Fruit fly (Drosophila melanogaster) whole organism, pupa: ENCODE data around the gene Cad86C.

Experiments used
- CG10348 ChIP-seq: fragments of 200-800 bp; sonication (Bioruptor generic); IDR thresholded peaks from 2 replicates; pipeline ENCODE4 v1.3.6; 2022; ENCODE audit warnings: missing biosample characterization, missing genetic modification characterization
- CG13204 ChIP-seq: fragments of 200-800 bp; sonication (Bioruptor generic); optimal IDR thresholded peaks from 2 replicates; lab custom pipeline; 2018; ENCODE audit warnings: missing biosample characterization, mild to moderate bottlenecking, missing genetic modification characterization, moderate library complexity
- CG15710 ChIP-seq: fragments of 200-800 bp; sonication (Bioruptor generic); optimal IDR thresholded peaks from 2 replicates; lab custom pipeline; 2018; ENCODE audit warnings: missing biosample characterization, mild to moderate bottlenecking, missing genetic modification characterization, moderate library complexity
- CG34367 ChIP-seq: fragments of 200-800 bp; sonication (Bioruptor generic); optimal IDR thresholded peaks from 2 replicates; lab custom pipeline; 2018; ENCODE audit warnings: missing biosample characterization, mild to moderate bottlenecking, missing genetic modification characterization
- CG4496 ChIP-seq: fragments of 200-800 bp; sonication (Bioruptor generic); IDR thresholded peaks from 3 replicates; pipeline ENCODE4 v1.3.6; 2022; ENCODE audit warnings: missing biosample characterization, missing genetic modification characterization
- Pif1B ChIP-seq: fragments of 200-800 bp; sonication (Bioruptor generic); optimal IDR thresholded peaks from 3 replicates; lab custom pipeline; 2016; ENCODE audit warnings: missing biosample characterization, missing genetic modification characterization
- Snoo ChIP-seq: fragments of 200-800 bp; sonication (Bioruptor generic); optimal IDR thresholded peaks from 3 replicates; lab custom pipeline; 2017; ENCODE audit warnings: missing biosample characterization, mild to moderate bottlenecking, missing genetic modification characterization, inconsistent platforms
- gl ChIP-seq: fragments of 200-800 bp; sonication (Bioruptor generic); optimal IDR thresholded peaks from 2 replicates; lab custom pipeline; 2018; ENCODE audit warnings: missing biosample characterization, mild to moderate bottlenecking, missing genetic modification characterization

dm6 chr3R:10815032-10815431 lies 11.8 kb upstream of the Cad86C start, which contains the start of the genes CG14693 and TTLL15:
- TF ChIP-seq CG13204, result no peak
- no peak for TF ChIP-seq gl (tag; lab: Kevin White, UChicago)
- TF ChIP-seq CG34367, result no peak
- no peak for TF ChIP-seq CG10348 (GFP tag; lab: Robert Waterston, UW)
- no peak for TF ChIP-seq CG4496 (GFP tag; lab: Robert Waterston, UW)
- no peak for TF ChIP-seq Pif1B (GFP tag; lab: Kevin White, UChicago)
- no peak for TF ChIP-seq CG15710 (tag; lab: Kevin White, UChicago)
- TF ChIP-seq Snoo (tag; lab: Kevin White, UChicago), result no peak
